Worm (Caenorhabditis elegans): ENCODE measurements around the gene citk-2.

citk-2 gene

ce11 chrII:5004781-5005180 is 5.5 kb downstream of the citk-2 start, which contains the start of gene F59A6.4:
F59A6.4 (plus strand) TSS chrII:5005081.
- TF ChIP-seq skn-1 (tag; optimal IDR thresholded peaks at IDR 0.05) = no peak
- no peak for TF ChIP-seq unc-86 (tag; optimal IDR thresholded peaks at IDR 0.05)

- TF ChIP-seq dpl-1 (GFP tag; optimal IDR thresholded peaks at IDR 0.05) = no peak
- TF ChIP-seq zag-1 (tag; optimal IDR thresholded peaks at IDR 0.05) = no peak
- no peak for TF ChIP-seq sptf-1 (tag; optimal IDR thresholded peaks at IDR 0.05)
- no peak for TF ChIP-seq snpc-4 (tag; optimal IDR thresholded peaks at IDR 0.05)
- no peak for TF ChIP-seq swsn-7 (tag; optimal IDR thresholded peaks at IDR 0.05)
- no peak for TF ChIP-seq pag-3 (tag; optimal IDR thresholded peaks at IDR 0.05; ENCODE audit: borderline replicate concordance, insufficient read depth)
- TF ChIP-seq ztf-11 (tag; optimal IDR thresholded peaks at IDR 0.05) = no peak
These were observed 8.7 kb downstream of the citk-2 start, which contains the start of gene F59A6.3 for ce11 chrII:5008033-5008432. F59A6.3 (plus strand) TSS chrII:5008333.

ce11 chrII:5011978-5012377 is 12.7 kb downstream of the citk-2 start, which contains the start of gene F59A6.12:
F59A6.12 (minus strand) TSS chrII:5012078.
- no peak for TF ChIP-seq unc-98 (GFP tag; IDR thresholded peaks at IDR 0.05)

ce11 chrII:5014399-5014798 is 15.1 kb downstream of the citk-2 start, which contains the start of gene F59A6.2:
F59A6.2 (plus strand) TSS chrII:5014699.
- TF ChIP-seq nhr-19 (GFP tag; conservative IDR thresholded peaks at IDR 0.05) (no peak), nhr-71 (tag; optimal IDR thresholded peaks at IDR 0.05) (no peak), C34B4.2 (tag; optimal IDR thresholded peaks at IDR 0.05) (no peak), lin-13 (GFP tag; optimal IDR thresholded peaks at IDR 0.05) (no peak), lin-39 (tag; optimal IDR thresholded peaks at IDR 0.05) (no peak), fos-1 (tag; optimal IDR thresholded peaks at IDR 0.05) (no peak), nhr-20 (tag; optimal IDR thresholded peaks at IDR 0.05) (no peak), unc-86 (tag; optimal IDR thresholded peaks at IDR 0.05) (no peak), aha-1 (tag; optimal IDR thresholded peaks at IDR 0.05) (no peak), zip-4 (GFP tag; optimal IDR thresholded peaks at IDR 0.05) (no peak), nhr-76 (tag; optimal IDR thresholded peaks at IDR 0.05) (no peak), lsy-2 (tag; optimal IDR thresholded peaks at IDR 0.05) (no peak), skn-1 (tag; optimal IDR thresholded peaks at IDR 0.05) (no peak), pqm-1 (tag; optimal IDR thresholded peaks at IDR 0.05) (no peak), elt-2 (tag; optimal IDR thresholded peaks at IDR 0.05) (no peak), dpl-1 (GFP tag; optimal IDR thresholded peaks at IDR 0.05) (no peak), efl-3 (GFP tag; optimal IDR thresholded peaks at IDR 0.05) (no peak), xbp-1 (tag; optimal IDR thresholded peaks at IDR 0.05) (no peak)

- TF ChIP-seq lin-13 (GFP tag; optimal IDR thresholded peaks at IDR 0.05) = no peak
- no peak for TF ChIP-seq snu-23 (GFP tag; optimal IDR thresholded peaks at IDR 0.05)
- TF ChIP-seq hlh-17 (GFP tag; optimal IDR thresholded peaks at IDR 0.05; ENCODE audit: borderline replicate concordance) = no peak
- no peak for TF ChIP-seq unc-62 (GFP tag; optimal IDR thresholded peaks at IDR 0.05)
- TF ChIP-seq lin-15B (tag; optimal IDR thresholded peaks at IDR 0.05) = no peak
- no peak for TF ChIP-seq dsc-1 (tag; optimal IDR thresholded peaks at IDR 0.05)
- no peak for TF ChIP-seq nhr-71 (tag; optimal IDR thresholded peaks at IDR 0.05)
- TF ChIP-seq aha-1 (tag; optimal IDR thresholded peaks at IDR 0.05) = no peak
- no peak for TF ChIP-seq blmp-1 (tag; optimal IDR thresholded peaks at IDR 0.05)
- no peak for TF ChIP-seq ceh-8 (GFP tag; optimal IDR thresholded peaks at IDR 0.05)
- TF ChIP-seq jun-1 (tag; optimal IDR thresholded peaks at IDR 0.05) = no peak
- no peak for TF ChIP-seq elt-3 (tag; optimal IDR thresholded peaks at IDR 0.05)
- TF ChIP-seq ceh-63 (GFP tag; optimal IDR thresholded peaks at IDR 0.05) = no peak
These were observed 16.8 kb downstream of the citk-2 start for ce11 chrII:5016144-5016543.
